Worm (Caenorhabditis elegans): Measurements from ENCODE around the gene snf-5.

snf-5 gene

DNA sequence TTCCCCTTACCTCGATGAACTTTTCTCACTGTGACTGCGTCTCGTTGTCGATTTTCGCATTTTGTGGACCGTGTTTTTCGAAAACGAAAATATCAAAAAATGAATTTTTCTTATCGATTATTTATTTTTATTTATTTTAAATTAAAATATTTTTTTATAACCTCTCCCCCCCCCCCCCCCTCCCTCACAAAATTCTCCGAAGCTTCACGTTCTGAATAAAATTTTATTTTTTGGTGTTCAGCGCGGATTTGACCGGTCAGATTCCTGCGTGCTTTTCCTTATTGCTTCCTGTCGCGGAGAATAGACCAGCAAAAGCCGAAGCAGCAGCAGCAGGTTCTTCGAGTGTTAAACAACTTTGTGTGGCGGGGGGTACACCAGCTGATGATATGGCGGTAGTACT is 47.1 kb downstream of the snf-5 start, which contains the start of gene Y46G5A.22:
TSS of gene Y46G5A.22 (minus strand) at position 101 of the 400 bp plus-strand sequence.
- TF ChIP-seq klf-2 (GFP tag; conservative IDR thresholded peaks at IDR 0.05) (no peak), tab-1 (GFP tag; IDR thresholded peaks at IDR 0.05) (no peak), cog-1 (tag; optimal IDR thresholded peaks at IDR 0.05) (no peak), ztf-29 (GFP tag; IDR thresholded peaks at IDR 0.05) (no peak), T22C8.4 (GFP tag; IDR thresholded peaks at IDR 0.05) (no peak), ztf-23 (GFP tag; IDR thresholded peaks at IDR 0.05) (no peak), med-1 (GFP tag; optimal IDR thresholded peaks at IDR 0.05; ENCODE audit: insufficient read depth) (no peak), flt-1 (GFP tag; IDR thresholded peaks at IDR 0.05) (no peak), ref-1 (GFP tag; conservative IDR thresholded peaks at IDR 0.05) (no peak)

DNA sequence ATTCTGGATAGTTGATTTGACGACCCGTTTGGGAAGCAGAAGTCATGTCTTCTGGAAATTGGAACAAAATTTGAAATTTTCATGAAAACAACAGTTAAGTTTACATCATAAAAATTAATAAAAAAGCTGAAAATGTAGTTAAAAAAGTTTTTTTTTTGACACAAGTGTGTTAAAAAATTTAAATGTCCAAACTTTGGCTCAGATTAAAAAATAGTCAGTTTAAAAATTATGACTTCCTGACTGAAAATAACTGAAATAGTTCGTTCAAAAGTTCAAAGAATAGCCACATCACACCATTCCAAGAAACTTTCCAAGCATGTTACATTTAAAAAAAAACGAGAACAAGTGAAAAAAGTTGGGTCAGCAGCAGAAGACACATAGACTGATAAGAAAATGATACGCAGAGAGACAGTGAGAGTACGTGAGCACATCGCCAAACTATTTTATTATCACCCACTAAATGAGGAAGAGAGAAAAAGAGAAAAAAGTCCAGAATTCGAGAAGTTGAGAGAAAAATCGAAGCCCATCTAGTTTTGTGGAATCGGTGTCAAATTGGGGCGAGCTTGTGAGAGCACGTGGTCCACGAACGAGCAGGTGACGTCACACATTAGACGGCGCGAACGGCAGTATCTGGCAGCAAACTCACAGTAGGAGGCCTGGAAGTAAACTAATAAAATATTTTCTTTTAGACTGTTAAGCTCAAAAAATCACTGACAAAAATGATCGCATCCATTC is 49.0 kb downstream of the snf-5 start, which contains the start of gene acl-7:
TSS of gene acl-7 (minus strand) at position 51 of the 735 bp plus-strand sequence.
- TF ChIP-seq flt-1 (GFP tag; IDR thresholded peaks at IDR 0.05) (no peak), T22C8.4 (GFP tag; IDR thresholded peaks at IDR 0.05) (no peak), klf-2 (GFP tag; conservative IDR thresholded peaks at IDR 0.05) (no peak)

DNA sequence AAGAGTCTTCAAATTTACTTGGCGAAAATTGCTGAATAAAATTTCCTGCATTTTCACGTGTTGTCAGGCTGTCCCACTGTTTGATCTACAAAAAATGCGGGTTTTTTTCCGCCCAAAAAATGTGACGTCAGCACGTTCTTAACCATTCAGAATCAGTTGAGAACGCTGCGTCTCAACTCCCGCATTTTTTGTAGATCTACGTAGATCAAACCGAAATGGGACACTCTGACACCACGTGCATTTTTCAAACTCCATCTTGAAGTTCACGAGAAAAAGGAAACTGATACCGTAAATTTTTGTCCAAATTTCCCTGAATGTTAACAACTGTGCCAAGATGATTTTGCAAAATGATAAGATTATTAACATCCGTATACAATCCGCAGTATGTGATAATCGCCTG is 52.3 kb downstream of the snf-5 start:
- TF ChIP-seq flt-1 (GFP tag; IDR thresholded peaks at IDR 0.05) (no peak), med-1 (GFP tag; optimal IDR thresholded peaks at IDR 0.05; ENCODE audit: insufficient read depth) (no peak), tab-1 (GFP tag; IDR thresholded peaks at IDR 0.05) (no peak), T22C8.4 (GFP tag; IDR thresholded peaks at IDR 0.05) (no peak), ref-1 (GFP tag; conservative IDR thresholded peaks at IDR 0.05) (no peak), klf-2 (GFP tag; conservative IDR thresholded peaks at IDR 0.05) (no peak), cog-1 (tag; optimal IDR thresholded peaks at IDR 0.05) (no peak), ztf-23 (GFP tag; IDR thresholded peaks at IDR 0.05) (no peak), ztf-29 (GFP tag; IDR thresholded peaks at IDR 0.05) (no peak)

Data from whole organism, midembryonic.